Worm (Caenorhabditis elegans): ENCODE data around the gene itsn-1.

Gene itsn-1

DNA sequence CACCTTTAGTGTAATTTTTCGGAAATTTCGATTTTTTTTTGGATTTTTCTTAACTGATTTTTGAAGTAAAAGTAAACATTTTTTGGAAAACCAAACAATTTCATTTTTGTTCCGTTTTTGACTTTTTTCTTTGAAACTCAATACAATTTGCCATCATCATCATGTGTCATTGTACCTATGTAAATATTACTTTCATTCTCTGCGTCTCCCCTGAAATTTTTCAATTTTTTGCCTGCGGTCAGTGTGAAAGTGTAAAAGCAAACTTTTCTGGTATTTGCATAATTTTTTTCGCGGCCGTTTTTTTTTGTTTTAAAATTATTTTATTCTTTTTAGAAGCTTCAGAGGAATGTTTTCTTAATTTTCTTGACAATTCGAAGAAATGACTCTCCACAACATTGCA is 25.8 kb upstream of the itsn-1 start, which contains the start of gene Y116A8C.29:
Gene Y116A8C.29, plus strand, starts transcription at position 328 of the 400 bp plus-strand sequence.
- TF ChIP-seq T07F8.4 (tag; optimal IDR thresholded peaks at IDR 0.05): no peak
- TF ChIP-seq hmg-1.2 (GFP tag; IDR thresholded peaks at IDR 0.05): peak; percentile 7; the same call in 1 of the 2 replicates
- TF ChIP-seq nhr-80 (tag; optimal IDR thresholded peaks at IDR 0.05): no peak
- peak; percentile 36 for TF ChIP-seq pha-4 (tag; optimal IDR thresholded peaks at IDR 0.05)
- TF ChIP-seq mcd-1 (GFP tag; IDR thresholded peaks at IDR 0.05): no peak

DNA sequence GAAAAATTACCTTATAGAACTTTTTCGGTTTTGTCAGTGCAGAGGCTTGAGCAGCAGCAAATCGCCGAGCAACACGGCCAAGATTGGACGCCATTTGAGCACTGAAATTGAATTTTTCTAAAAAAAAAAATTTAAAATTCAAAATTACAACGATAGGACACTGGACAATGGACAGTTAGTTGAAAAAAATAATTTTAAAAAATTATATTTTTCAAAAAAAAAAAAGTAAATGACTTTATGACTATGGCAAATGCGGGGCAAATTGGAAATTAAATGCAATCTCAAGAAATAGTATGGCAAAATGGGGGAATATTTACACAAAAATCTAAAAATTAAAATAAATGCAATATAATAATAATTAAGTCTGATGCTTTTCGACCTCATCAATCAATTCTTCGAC is 23.3 kb upstream of the itsn-1 start, which contains the start of gene Y116A8C.27:
Gene Y116A8C.27, minus strand, starts transcription at position 101 of the 400 bp plus-strand sequence.
- TF ChIP-seq Y95B8A.8 (GFP tag; IDR thresholded peaks at IDR 0.05) (no peak), snpc-4 (GFP tag; optimal IDR thresholded peaks at IDR 0.05) (peak; percentile 4), snpc-4 (tag; optimal IDR thresholded peaks at IDR 0.05) (no peak)

DNA sequence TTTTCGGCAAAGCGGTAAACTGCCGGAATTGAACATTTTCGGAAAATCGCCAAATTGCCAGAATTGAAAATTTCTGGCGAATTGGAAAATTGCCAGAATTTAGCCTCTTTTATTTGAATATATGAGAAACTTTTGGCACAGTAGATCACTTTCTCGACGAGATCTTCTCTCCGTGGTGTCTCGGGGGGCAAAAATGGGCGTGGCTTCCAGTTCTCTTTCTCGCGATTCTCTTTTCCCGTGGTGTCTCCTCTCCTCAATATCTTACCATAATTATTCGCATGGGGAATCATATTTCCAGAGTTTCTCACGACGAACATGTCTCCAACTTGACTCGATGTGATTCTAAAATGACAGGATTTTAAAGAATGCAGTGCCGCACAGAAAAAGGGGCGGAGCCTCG is 20.4 kb upstream of the itsn-1 start:
- TF ChIP-seq snpc-1.1 (tag; optimal IDR thresholded peaks at IDR 0.05; ENCODE audit: insufficient read depth) (no peak), tlf-1 (GFP tag; optimal IDR thresholded peaks at IDR 0.05) (no peak), ztf-22 (GFP tag; optimal IDR thresholded peaks at IDR 0.05) (no peak), snpc-4 (GFP tag; optimal IDR thresholded peaks at IDR 0.05) (no peak), snpc-4 (tag; optimal IDR thresholded peaks at IDR 0.05) (peak in 1 of 4 experiments; percentile 4), pha-4 (tag; optimal IDR thresholded peaks at IDR 0.05) (no peak)

ce11 chrIV:17100148-17100547 is 19.3 kb upstream of the itsn-1 start, which contains the start of gene bca-2:
bca-2 (minus strand) TSS chrIV:17100248.
- TF ChIP-seq snpc-3.4 (tag; optimal IDR thresholded peaks at IDR 0.05): no peak

- TF ChIP-seq nfyb-1 (GFP tag; IDR thresholded peaks at IDR 0.05) (peak; percentile 93), F23B12.7 (tag; optimal IDR thresholded peaks at IDR 0.05; ENCODE audit: insufficient read depth) (no peak), snpc-4 (GFP tag; optimal IDR thresholded peaks at IDR 0.05) (no peak), snpc-4 (tag; optimal IDR thresholded peaks at IDR 0.05) (no peak), lin-40 (tag; optimal IDR thresholded peaks at IDR 0.05) (no peak), somi-1 (GFP tag; optimal IDR thresholded peaks at IDR 0.05) (no peak), nfya-2 (GFP tag; IDR thresholded peaks at IDR 0.05) (0 out of 2 replicates have a peak, but pooled peaks have one; percentile 53)
Measured at ce11 chrIV:17100628-17101338, 18.7 kb upstream of the itsn-1 start.

DNA sequence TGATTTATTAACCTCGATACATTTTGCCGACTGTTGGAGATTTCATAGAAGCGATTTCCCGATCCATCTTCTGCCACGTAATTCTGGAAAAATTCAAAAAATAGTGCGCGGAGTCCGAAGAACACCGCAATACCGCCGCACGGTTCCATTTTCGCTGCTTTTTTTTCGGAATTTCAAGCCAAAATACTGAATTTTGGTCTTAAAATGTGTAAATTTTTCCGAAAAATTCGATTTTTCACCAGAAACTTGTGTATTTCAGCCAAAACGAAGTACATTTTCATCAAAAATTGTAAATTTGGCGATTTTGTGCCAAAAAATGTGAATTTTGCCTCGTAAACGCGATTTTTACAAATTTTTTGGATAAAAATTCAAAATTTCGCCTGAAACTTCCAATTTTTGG is 16.4 kb upstream of the itsn-1 start:
- TF ChIP-seq F52B5.7 (tag; optimal IDR thresholded peaks at IDR 0.05): no peak

- TF ChIP-seq Y53F4B.3 (GFP tag; IDR thresholded peaks at IDR 0.05): no peak
- TF ChIP-seq snpc-4 (GFP tag; optimal IDR thresholded peaks at IDR 0.05): no peak
- TF ChIP-seq snpc-4 (tag; optimal IDR thresholded peaks at IDR 0.05): peak in 1 of 4 experiments; percentile 45
Measured at ce11 chrIV:17103615-17104014, 15.9 kb upstream of the itsn-1 start, which contains the start of gene Y116A8C.30. Y116A8C.30 (minus strand) TSS chrIV:17103715.

DNA sequence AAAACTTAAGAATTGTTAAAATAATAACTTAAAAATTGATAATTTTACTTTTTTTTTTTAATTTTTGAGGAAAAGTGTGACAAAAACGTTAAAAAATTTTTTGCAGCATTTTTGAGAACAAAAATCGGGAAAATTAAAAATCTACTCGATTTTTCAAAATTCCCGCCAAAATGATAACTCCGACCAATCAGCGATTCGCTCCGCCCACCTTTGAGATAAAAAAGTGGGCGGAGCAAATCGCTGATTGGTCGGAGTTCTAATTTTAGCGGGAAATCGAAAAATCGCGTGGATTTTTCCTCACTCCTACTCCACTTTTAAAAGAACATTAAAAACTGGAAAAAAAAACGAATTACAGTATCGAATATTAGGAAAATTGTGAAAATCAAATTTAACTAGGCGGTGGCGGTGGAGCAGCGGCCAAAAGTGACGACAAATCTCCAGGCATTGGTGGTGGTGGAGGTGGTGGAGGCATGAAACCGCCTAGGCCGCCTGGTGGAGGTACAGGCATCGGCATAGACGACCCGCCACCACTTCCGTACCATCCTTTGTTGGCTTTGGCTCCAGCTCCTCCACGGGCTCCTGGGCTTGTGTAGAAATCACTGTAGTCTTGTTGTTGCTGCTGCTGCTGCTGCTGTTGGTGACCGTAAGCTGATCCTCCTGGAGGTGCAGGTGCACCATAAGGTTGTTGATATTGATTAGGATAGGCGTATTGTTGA is 15.2 kb upstream of the itsn-1 start:
- TF ChIP-seq mes-4 (tag; optimal IDR thresholded peaks at IDR 0.05) (no peak), snpc-4 (GFP tag; optimal IDR thresholded peaks at IDR 0.05) (no peak), snpc-4 (tag; optimal IDR thresholded peaks at IDR 0.05) (peak in 1 of 4 experiments; percentile 21), nhr-80 (tag; optimal IDR thresholded peaks at IDR 0.05) (no peak), zfh-2 (GFP tag; conservative IDR thresholded peaks at IDR 0.05) (peak; percentile 76), egrh-3 (GFP tag; IDR thresholded peaks at IDR 0.05) (peak; percentile 35; the same call in 1 of the 2 replicates), nfyb-1 (GFP tag; IDR thresholded peaks at IDR 0.05) (peak; percentile 68)
